Worm (Caenorhabditis elegans) whole organism, L1 larva: ENCODE results near the gene str-14.

Source experiments
- efl-1 ChIP-seq, 4 experiments: fragments of 150-350 bp; optimal IDR thresholded peaks in 3 of 4; peaks in 1 of 4; 1 replicate in 1 of 4; 2 replicates in 3 of 4; lab custom pipeline; 2014; ENCODE audit warnings: missing biosample characterization in 2 of 4, missing genetic modification characterization in 2 of 4, missing genetic modification reagents in 2 of 4
- egl-13 ChIP-seq: sonication (generic microtip); optimal IDR thresholded peaks from 2 replicates; lab custom pipeline; 2016; ENCODE audit warnings: missing genotype, missing genetic modification reagents, missing genetic modification characterization, missing compliant biosample characterization
- nhr-84 ChIP-seq: sonication (generic microtip); optimal IDR thresholded peaks from 2 replicates; lab custom pipeline; 2017; ENCODE audit warnings: missing biosample characterization, missing genetic modification characterization
- pag-3 ChIP-seq: sonication (generic microtip); optimal IDR thresholded peaks from 2 replicates; lab custom pipeline; 2017; ENCODE audit warnings: missing genetic modification characterization, mild to moderate bottlenecking, missing compliant biosample characterization, antibody characterized with exemption, borderline replicate concordance; ENCODE audit not compliant: insufficient read depth
- pqm-1 ChIP-seq: sonication (generic microtip); optimal IDR thresholded peaks from 3 replicates; lab custom pipeline; 2017; ENCODE audit warnings: missing biosample characterization, missing genetic modification characterization
- skn-1 ChIP-seq: fragments of 150-350 bp; optimal IDR thresholded peaks from 2 replicates; lab custom pipeline; 2014; ENCODE audit warnings: missing biosample characterization, missing genetic modification characterization
- sox-4 ChIP-seq: sonication (generic microtip); optimal IDR thresholded peaks from 2 replicates; lab custom pipeline; 2016; ENCODE audit warnings: missing genetic modification characterization, missing compliant biosample characterization
- sup-37 ChIP-seq: fragments of 200-800 bp; sonication (Bioruptor generic); optimal IDR thresholded peaks from 2 replicates; lab custom pipeline; 2018; ENCODE audit warnings: mild to moderate bottlenecking, missing genetic modification characterization, missing compliant biosample characterization
- unc-30 ChIP-seq: sonication (generic microtip); optimal IDR thresholded peaks from 2 replicates; lab custom pipeline; 2017; ENCODE audit warnings: missing biosample characterization, missing genetic modification characterization
- unc-98 ChIP-seq: fragments of 200-800 bp; sonication (Bioruptor generic); IDR thresholded peaks from 2 replicates; pipeline ENCODE4 v1.3.6; 2022; ENCODE audit warnings: missing genetic modification characterization, missing compliant biosample characterization
- vab-15 ChIP-seq: sonication (generic microtip); optimal IDR thresholded peaks from 2 replicates; lab custom pipeline; 2017; ENCODE audit warnings: missing genotype, mild to moderate bottlenecking, missing genetic modification characterization, missing compliant biosample characterization
- xbp-1 ChIP-seq: sonication (generic microtip); optimal IDR thresholded peaks from 2 replicates; lab custom pipeline; 2016; ENCODE audit warnings: missing genetic modification characterization, missing compliant biosample characterization
- zag-1 ChIP-seq: fragments of 150-350 bp; optimal IDR thresholded peaks from 2 replicates; lab custom pipeline; 2014; ENCODE audit warnings: missing biosample characterization, missing genetic modification characterization

str-14 gene

DNA sequence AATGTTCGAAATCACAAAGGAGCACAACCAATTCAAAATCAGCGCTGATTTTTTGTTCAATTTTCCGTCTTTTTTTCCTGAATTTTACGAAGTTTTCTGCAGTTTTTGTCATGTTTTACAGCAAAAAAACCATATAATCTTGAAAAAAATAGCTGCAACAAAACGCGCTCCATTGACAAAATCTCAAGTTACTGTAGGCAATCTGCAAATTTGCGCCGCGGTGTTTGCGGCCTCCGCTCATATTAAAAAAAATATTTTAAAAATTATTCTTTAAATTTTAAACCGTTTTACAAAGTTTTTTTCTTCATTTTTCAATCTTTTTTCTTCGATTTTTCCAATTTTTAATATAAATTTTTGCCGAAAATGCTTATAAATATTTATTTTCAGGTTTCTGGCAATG, 49.6 kb downstream of the str-14 start:
- TF ChIP-seq efl-1 (optimal IDR thresholded peaks at IDR 0.05; lab: Kevin White, UChicago): peak in 1 of 2 experiments; percentile 85
- no peak for TF ChIP-seq efl-1 (GFP tag; optimal IDR thresholded peaks at IDR 0.05 in 1 of 2; lab: Kevin White, UChicago)
- TF ChIP-seq pqm-1 (tag; lab: Kevin White, UChicago): no peak

DNA sequence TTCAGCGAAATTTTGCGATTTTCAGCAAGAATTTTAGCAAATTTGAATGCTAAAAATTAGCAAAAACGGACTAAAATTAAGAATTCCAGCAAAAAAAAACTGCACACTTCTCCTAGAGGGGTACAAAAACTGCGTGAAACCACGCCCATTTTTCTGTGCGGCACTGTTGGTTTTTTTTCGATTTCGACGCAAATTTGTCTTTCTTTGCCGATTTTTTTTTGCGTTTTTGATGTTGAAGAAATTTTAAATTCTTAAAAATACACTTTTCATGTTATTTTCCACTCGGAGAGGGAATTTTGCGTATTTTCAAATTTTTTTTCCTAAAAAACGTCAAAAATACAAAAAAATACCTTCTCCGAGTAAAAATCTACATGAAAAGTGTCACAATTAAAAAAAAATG, 51.0 kb downstream of the str-14 start, which contains the start of gene syp-1:
Gene syp-1, plus strand, starts transcription at position 301 of the 400 bp plus-strand sequence.
- TF ChIP-seq pag-3 (tag; lab: Kevin White, UChicago): no peak
- TF ChIP-seq unc-30: no peak
- TF ChIP-seq xbp-1: no peak
- TF ChIP-seq unc-98 (GFP tag; lab: Robert Waterston, UW): no peak
- no peak for TF ChIP-seq vab-15 (tag; lab: Kevin White, UChicago)
- no peak for TF ChIP-seq zag-1 (tag; lab: Kevin White, UChicago)
- TF ChIP-seq sup-37 (GFP tag; lab: Kevin White, UChicago): no peak
- TF ChIP-seq skn-1 (tag; lab: Kevin White, UChicago): no peak
- TF ChIP-seq nhr-84 (tag; lab: Kevin White, UChicago): no peak
- no peak for TF ChIP-seq egl-13
- TF ChIP-seq sox-4 (tag; lab: Kevin White, UChicago): no peak
